Worm (Caenorhabditis elegans): ENCODE results near the gene cnc-8.

- TF ChIP-seq nhr-25 (tag; optimal IDR thresholded peaks at IDR 0.05) (no peak), nfya-1 (tag; optimal IDR thresholded peaks at IDR 0.05; ENCODE audit: insufficient read depth) (no peak), nhr-77 (tag; optimal IDR thresholded peaks at IDR 0.05) (no peak)
These were observed 9.5 kb downstream of the cnc-8 start, which contains the start of gene F41E7.9 for ce11 chrX:10315905-10316304.
